Worm (Caenorhabditis elegans) whole organism, young adult: Measurements from ENCODE around the gene math-13.

Source experiments
- F39B2.1 ChIP-seq: fragments of 200-800 bp; sonication (Bioruptor generic); IDR thresholded peaks from 2 replicates; pipeline ENCODE4 v1.3.6; 2022; ENCODE audit warnings: missing genetic modification reagents, missing genetic modification characterization, missing compliant biosample characterization
- F52B5.7 ChIP-seq: sonication (generic microtip); optimal IDR thresholded peaks from 2 replicates; lab custom pipeline; 2016; ENCODE audit warnings: mild to moderate bottlenecking, missing genetic modification characterization, missing compliant biosample characterization
- akir-1 ChIP-seq: fragments of 200-800 bp; sonication (Bioruptor generic); optimal IDR thresholded peaks from 2 replicates; lab custom pipeline; 2018; ENCODE audit warnings: mild to moderate bottlenecking, missing genetic modification characterization, moderate library complexity, missing compliant biosample characterization
- aptf-2 ChIP-seq: fragments of 200-800 bp; sonication (Bioruptor generic); conservative IDR thresholded peaks from 2 replicates; pipeline ENCODE4 v1.3.6; 2022; ENCODE audit warnings: missing genetic modification reagents, missing genetic modification characterization, missing compliant biosample characterization
- ceh-40 ChIP-seq: fragments of 200-800 bp; sonication (Bioruptor generic); IDR thresholded peaks from 2 replicates; pipeline ENCODE4 v1.3.6; 2022; ENCODE audit warnings: missing genetic modification characterization, missing compliant biosample characterization
- fkh-3 ChIP-seq: sonication (generic microtip); optimal IDR thresholded peaks from 2 replicates; lab custom pipeline; 2016; ENCODE audit warnings: mild to moderate bottlenecking, missing genetic modification characterization, missing compliant biosample characterization
- lsy-27 ChIP-seq: sonication (generic microtip); optimal IDR thresholded peaks from 2 replicates; lab custom pipeline; 2017; ENCODE audit warnings: missing genetic modification characterization, mild to moderate bottlenecking, missing compliant biosample characterization, antibody characterized with exemption, missing genotype, borderline replicate concordance; ENCODE audit not compliant: insufficient read depth
- mel-28 ChIP-seq: sonication (generic microtip); optimal IDR thresholded peaks from 2 replicates; lab custom pipeline; 2016; ENCODE audit warnings: borderline replicate concordance, mild to moderate bottlenecking, missing genetic modification characterization, missing compliant biosample characterization
- nfya-2 ChIP-seq: fragments of 200-800 bp; sonication (Bioruptor generic); IDR thresholded peaks from 2 replicates; pipeline ENCODE4 v1.3.6; 2022; ENCODE audit warnings: missing genetic modification reagents, missing genetic modification characterization, missing compliant biosample characterization
- xnd-1 ChIP-seq: sonication (generic microtip); optimal IDR thresholded peaks from 2 replicates; lab custom pipeline; 2016; ENCODE audit warnings: missing genotype, missing genetic modification reagents, missing genetic modification characterization, missing compliant biosample characterization
- ztf-26 ChIP-seq: sonication (generic microtip); optimal IDR thresholded peaks from 2 replicates; lab custom pipeline; 2017; ENCODE audit warnings: missing genetic modification characterization, missing compliant biosample characterization

The math-13 gene

DNA sequence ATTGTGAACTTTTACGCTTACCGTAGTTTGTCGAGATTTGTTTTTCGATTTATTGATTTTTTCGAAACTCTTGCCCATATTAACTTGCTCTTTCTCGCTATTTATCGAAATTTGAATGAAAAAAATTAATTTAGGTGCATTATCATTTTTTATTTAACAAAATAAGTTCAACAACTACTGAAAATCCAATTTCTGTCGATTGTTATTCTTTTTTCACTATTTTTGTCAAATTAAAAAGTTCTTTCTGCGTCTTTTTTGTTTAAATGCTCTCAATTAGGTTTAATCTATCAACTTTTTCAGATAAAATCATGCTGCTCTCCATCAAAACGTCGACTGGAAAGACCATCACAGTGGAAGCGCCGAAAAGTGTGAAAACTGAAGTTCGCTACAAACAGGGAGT, 50.4 kb downstream of the math-13 start, which contains the start of gene F52C6.2:
F52C6.2 (plus strand) TSS at position 301 of the 400 bp plus-strand sequence.
- TF ChIP-seq F39B2.1 (GFP tag; lab: Robert Waterston, UW): no peak
- TF ChIP-seq lsy-27 (tag; lab: Kevin White, UChicago): no peak
- TF ChIP-seq ztf-26: no peak
- TF ChIP-seq aptf-2: no peak
- no peak for TF ChIP-seq mel-28 (tag; lab: Kevin White, UChicago)
- no peak for TF ChIP-seq F52B5.7 (tag; lab: Kevin White, UChicago)
- TF ChIP-seq fkh-3: no peak
- TF ChIP-seq ceh-40 (GFP tag; lab: Robert Waterston, UW): no peak
- no peak for TF ChIP-seq nfya-2
- TF ChIP-seq xnd-1 (tag; lab: Kevin White, UChicago): no peak
- no peak for TF ChIP-seq akir-1 (GFP tag; lab: Kevin White, UChicago)
